Worm (Caenorhabditis elegans) whole organism, L1 larva: Measurements from ENCODE around the gene nhr-17.

ENCODE experiments used
- efl-1 ChIP-seq, 4 experiments: fragments of 150-350 bp; optimal IDR thresholded peaks in 3 of 4; peaks in 1 of 4; 1 replicate in 1 of 4; 2 replicates in 3 of 4; lab custom pipeline; 2014; ENCODE audit warnings: missing biosample characterization in 2 of 4, missing genetic modification characterization in 2 of 4, missing genetic modification reagents in 2 of 4
- nhr-77 ChIP-seq: fragments of 150-350 bp; optimal IDR thresholded peaks from 2 replicates; lab custom pipeline; 2014; ENCODE audit warnings: missing biosample characterization, missing genetic modification characterization
- sptf-1 ChIP-seq: fragments of 150-350 bp; optimal IDR thresholded peaks from 2 replicates; lab custom pipeline; 2014; ENCODE audit warnings: missing biosample characterization, missing genetic modification characterization

DNA sequence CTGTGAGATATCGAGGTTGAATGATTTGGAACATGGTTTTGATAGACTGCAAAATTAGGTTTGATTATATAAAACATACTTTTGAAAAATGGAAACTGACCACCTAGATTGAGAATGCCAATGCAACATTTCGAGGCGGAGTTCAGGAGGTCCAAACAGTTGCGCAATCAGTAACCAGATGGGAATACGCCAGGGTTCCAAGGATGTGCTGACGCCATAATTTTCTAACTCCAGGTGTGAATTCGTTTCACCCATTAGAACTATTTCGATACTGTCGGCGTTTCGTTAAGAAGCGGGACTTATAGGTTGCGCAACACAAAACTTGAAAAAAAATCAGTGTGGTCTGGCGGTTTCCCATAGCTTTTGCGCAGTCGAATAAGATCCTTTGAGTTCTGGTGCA, 7.8 kb downstream of the nhr-17 start, which contains the start of gene C02B4.3:
- no peak for TF ChIP-seq efl-1 (optimal IDR thresholded peaks at IDR 0.05; lab: Kevin White, UChicago)
- TF ChIP-seq efl-1 (GFP tag; optimal IDR thresholded peaks at IDR 0.05 in 1 of 2; lab: Kevin White, UChicago) = no peak
- TF ChIP-seq sptf-1 (tag; lab: Kevin White, UChicago) = no peak
- no peak for TF ChIP-seq nhr-77 (tag; lab: Kevin White, UChicago)
